Worm (Caenorhabditis elegans) whole organism, L1 larva: Measurements from ENCODE around the gene shw-1.

Experiments
- C34B4.2 ChIP-seq: sonication (generic microtip); optimal IDR thresholded peaks from 2 replicates; lab custom pipeline; 2017; ENCODE audit warnings: mild to moderate bottlenecking, missing genetic modification characterization, missing compliant biosample characterization
- aha-1 ChIP-seq: fragments of 150-350 bp; optimal IDR thresholded peaks from 2 replicates; lab custom pipeline; 2014; ENCODE audit warnings: missing biosample characterization, missing genetic modification characterization
- blmp-1 ChIP-seq: fragments of 150-350 bp; optimal IDR thresholded peaks from 2 replicates; lab custom pipeline; 2014; ENCODE audit warnings: missing biosample characterization, missing genetic modification characterization
- ces-1 ChIP-seq: fragments of 150-350 bp; optimal IDR thresholded peaks from 2 replicates; lab custom pipeline; 2014; ENCODE audit warnings: missing biosample characterization, missing genetic modification reagents, missing genetic modification characterization
- dpl-1 ChIP-seq, 3 experiments: fragments of 150-350 bp in 2 of 3; sonication (generic microtip) in 1 of 3; optimal IDR thresholded peaks; 2 replicates each; lab custom pipeline; 2014 to 2017; ENCODE audit warnings: missing biosample characterization in 3 of 3, missing genetic modification characterization in 3 of 3, missing genetic modification reagents in 3 of 3
- efl-1 ChIP-seq, 4 experiments: fragments of 150-350 bp; optimal IDR thresholded peaks in 3 of 4; peaks in 1 of 4; 1 replicate in 1 of 4; 2 replicates in 3 of 4; lab custom pipeline; 2014; ENCODE audit warnings: missing biosample characterization in 2 of 4, missing genetic modification characterization in 2 of 4, missing genetic modification reagents in 2 of 4
- efl-3 ChIP-seq: fragments of 200-800 bp; sonication (Bioruptor generic); optimal IDR thresholded peaks from 2 replicates; lab custom pipeline; 2018; ENCODE audit warnings: mild to moderate bottlenecking, missing genetic modification characterization, missing compliant biosample characterization
- egl-13 ChIP-seq: sonication (generic microtip); optimal IDR thresholded peaks from 2 replicates; lab custom pipeline; 2016; ENCODE audit warnings: missing genotype, missing genetic modification reagents, missing genetic modification characterization, missing compliant biosample characterization
- egl-27 ChIP-seq, 2 experiments: fragments of 150-350 bp in 1 of 2; sonication (generic microtip); optimal IDR thresholded peaks; 3 replicates each; lab custom pipeline; 2017 to 2018; ENCODE audit warnings: missing biosample characterization in 2 of 2, missing genetic modification characterization in 2 of 2, missing genetic modification reagents in 2 of 2
- elt-2 ChIP-seq: sonication (generic microtip); optimal IDR thresholded peaks from 2 replicates; lab custom pipeline; 2016; ENCODE audit warnings: missing genetic modification characterization, mild to moderate bottlenecking, inconsistent platforms, missing compliant biosample characterization, missing genetic modification reagents
- elt-3 ChIP-seq, 6 experiments: fragments of 150-350 bp in 1 of 6; sonication (generic microtip); optimal IDR thresholded peaks; 2 replicates each; lab custom pipeline; 2017 to 2018; ENCODE audit warnings: missing biosample characterization in 6 of 6, missing genetic modification characterization in 6 of 6, inconsistent platforms in 1 of 6
- ets-5 ChIP-seq: fragments of 200-800 bp; sonication (Bioruptor generic); IDR thresholded peaks from 2 replicates; pipeline ENCODE4 v1.3.6; 2022; ENCODE audit warnings: missing genetic modification characterization, missing compliant biosample characterization
- fkh-10 ChIP-seq: sonication (generic microtip); optimal IDR thresholded peaks from 2 replicates; lab custom pipeline; 2017; ENCODE audit warnings: missing biosample characterization, missing genetic modification reagents, missing genetic modification characterization
- fkh-4 ChIP-seq: sonication (generic microtip); optimal IDR thresholded peaks from 2 replicates; lab custom pipeline; 2016; ENCODE audit warnings: missing compliant biosample characterization, missing genetic modification characterization, borderline replicate concordance
- grh-1 ChIP-seq: fragments of 200-800 bp; sonication (Bioruptor generic); IDR thresholded peaks from 2 replicates; pipeline ENCODE4 v1.3.6; 2022; ENCODE audit warnings: missing genetic modification reagents, missing genetic modification characterization, missing compliant biosample characterization
- hlh-17 ChIP-seq: fragments of 200-800 bp; sonication (Bioruptor generic); optimal IDR thresholded peaks from 2 replicates; lab custom pipeline; 2018; ENCODE audit warnings: missing genetic modification characterization, mild to moderate bottlenecking, missing compliant biosample characterization, moderate library complexity, borderline replicate concordance
- irx-1 ChIP-seq: sonication (generic microtip); optimal IDR thresholded peaks from 2 replicates; lab custom pipeline; 2016; ENCODE audit warnings: missing genetic modification characterization, missing compliant biosample characterization
- lin-14 ChIP-seq: fragments of 200-800 bp; sonication (Bioruptor generic); optimal IDR thresholded peaks from 2 replicates; lab custom pipeline; 2018; ENCODE audit warnings: mild to moderate bottlenecking, missing genetic modification characterization, moderate library complexity, missing compliant biosample characterization
- lin-35 ChIP-seq, 2 experiments: fragments of 150-350 bp; optimal IDR thresholded peaks; 2 replicates each; lab custom pipeline; 2014; ENCODE audit warnings: missing biosample characterization in 2 of 2, missing genetic modification characterization in 2 of 2, missing genetic modification reagents in 2 of 2
- lir-3 ChIP-seq: sonication (generic microtip); optimal IDR thresholded peaks from 2 replicates; lab custom pipeline; 2016; ENCODE audit warnings: mild to moderate bottlenecking, missing genetic modification characterization, moderate library complexity, missing compliant biosample characterization; ENCODE audit not compliant: poor library complexity
- mab-9 ChIP-seq: fragments of 200-800 bp; sonication (Bioruptor generic); IDR thresholded peaks from 2 replicates; pipeline ENCODE4 v1.3.6; 2022; ENCODE audit warnings: missing genetic modification reagents, missing genetic modification characterization, missing compliant biosample characterization
- mdl-1 ChIP-seq, 2 experiments: fragments of 150-350 bp; optimal IDR thresholded peaks; 2 replicates each; lab custom pipeline; 2014 to 2017; ENCODE audit warnings: missing biosample characterization in 2 of 2, missing genetic modification characterization in 2 of 2, inconsistent platforms in 1 of 2
- mef-2 ChIP-seq: fragments of 150-350 bp; optimal IDR thresholded peaks from 2 replicates; lab custom pipeline; 2014; ENCODE audit warnings: missing biosample characterization, missing genetic modification characterization
- mep-1 ChIP-seq: fragments of 150-350 bp; optimal IDR thresholded peaks from 2 replicates; lab custom pipeline; 2014; ENCODE audit warnings: missing biosample characterization, missing genetic modification characterization
- nhr-11 ChIP-seq: fragments of 150-350 bp; optimal IDR thresholded peaks from 2 replicates; lab custom pipeline; 2014; ENCODE audit warnings: missing biosample characterization, missing genetic modification characterization
- nhr-12 ChIP-seq: sonication (generic microtip); optimal IDR thresholded peaks from 2 replicates; lab custom pipeline; 2017; ENCODE audit warnings: missing biosample characterization, missing genetic modification characterization
- nhr-20 ChIP-seq: sonication (generic microtip); optimal IDR thresholded peaks from 2 replicates; lab custom pipeline; 2016; ENCODE audit warnings: mild to moderate bottlenecking, missing genetic modification characterization, missing compliant biosample characterization
- nhr-28 ChIP-seq: fragments of 150-350 bp; optimal IDR thresholded peaks from 2 replicates; lab custom pipeline; 2014; ENCODE audit warnings: missing biosample characterization, missing genetic modification characterization
- nhr-47 ChIP-seq: sonication (generic microtip); optimal IDR thresholded peaks from 2 replicates; lab custom pipeline; 2016; ENCODE audit warnings: mild to moderate bottlenecking, missing genetic modification characterization, moderate library complexity, missing compliant biosample characterization
- nhr-71 ChIP-seq: sonication (generic microtip); optimal IDR thresholded peaks from 2 replicates; lab custom pipeline; 2016; ENCODE audit warnings: mild to moderate bottlenecking, missing genetic modification characterization, moderate library complexity, missing compliant biosample characterization
- nhr-76 ChIP-seq: sonication (generic microtip); optimal IDR thresholded peaks from 2 replicates; lab custom pipeline; 2017; ENCODE audit warnings: missing biosample characterization, missing genetic modification characterization
- nhr-84 ChIP-seq: sonication (generic microtip); optimal IDR thresholded peaks from 2 replicates; lab custom pipeline; 2017; ENCODE audit warnings: missing biosample characterization, missing genetic modification characterization
- nhr-85 ChIP-seq: sonication (generic microtip); peaks from one replicate; lab custom pipeline; 2016; ENCODE audit warnings: missing genetic modification characterization, inconsistent platforms, missing compliant biosample characterization
- pax-3 ChIP-seq: fragments of 200-800 bp; sonication (Bioruptor generic); optimal IDR thresholded peaks from 2 replicates; lab custom pipeline; 2018; ENCODE audit warnings: mild to moderate bottlenecking, missing genetic modification characterization, moderate library complexity, missing compliant biosample characterization
- skn-1 ChIP-seq: fragments of 150-350 bp; optimal IDR thresholded peaks from 2 replicates; lab custom pipeline; 2014; ENCODE audit warnings: missing biosample characterization, missing genetic modification characterization
- snpc-4 ChIP-seq: fragments of 150-350 bp; optimal IDR thresholded peaks from 2 replicates; lab custom pipeline; 2014; ENCODE audit warnings: missing biosample characterization, missing genetic modification characterization
- snu-23 ChIP-seq: sonication (generic microtip); optimal IDR thresholded peaks from 2 replicates; lab custom pipeline; 2016; ENCODE audit warnings: missing genetic modification characterization, missing compliant biosample characterization
- sox-4 ChIP-seq: sonication (generic microtip); optimal IDR thresholded peaks from 2 replicates; lab custom pipeline; 2016; ENCODE audit warnings: missing genetic modification characterization, missing compliant biosample characterization
- sup-37 ChIP-seq: fragments of 200-800 bp; sonication (Bioruptor generic); optimal IDR thresholded peaks from 2 replicates; lab custom pipeline; 2018; ENCODE audit warnings: mild to moderate bottlenecking, missing genetic modification characterization, missing compliant biosample characterization
- tlp-1 ChIP-seq: fragments of 150-350 bp; optimal IDR thresholded peaks from 2 replicates; lab custom pipeline; 2014; ENCODE audit warnings: missing biosample characterization, missing genetic modification characterization
- unc-30 ChIP-seq: sonication (generic microtip); optimal IDR thresholded peaks from 2 replicates; lab custom pipeline; 2017; ENCODE audit warnings: missing biosample characterization, missing genetic modification characterization
- unc-62 ChIP-seq: fragments of 150-350 bp; optimal IDR thresholded peaks from 2 replicates; lab custom pipeline; 2014; ENCODE audit warnings: missing biosample characterization, missing genetic modification reagents, missing genetic modification characterization
- xbp-1 ChIP-seq: sonication (generic microtip); optimal IDR thresholded peaks from 2 replicates; lab custom pipeline; 2016; ENCODE audit warnings: missing genetic modification characterization, missing compliant biosample characterization
- zag-1 ChIP-seq: fragments of 150-350 bp; optimal IDR thresholded peaks from 2 replicates; lab custom pipeline; 2014; ENCODE audit warnings: missing biosample characterization, missing genetic modification characterization
- zip-4 ChIP-seq: fragments of 200-800 bp; sonication (Bioruptor generic); optimal IDR thresholded peaks from 2 replicates; lab custom pipeline; 2018; ENCODE audit warnings: mild to moderate bottlenecking, missing genetic modification characterization, moderate library complexity, missing compliant biosample characterization
- ztf-4 ChIP-seq: fragments of 150-350 bp; optimal IDR thresholded peaks from 2 replicates; lab custom pipeline; 2014; ENCODE audit warnings: missing biosample characterization, missing genetic modification characterization

Gene shw-1

ce11 chrII:8327450-8327849 is 6.2 kb upstream of the shw-1 start:
- TF ChIP-seq egl-13 (tag; lab: Kevin White, UChicago) (no peak), efl-1 (optimal IDR thresholded peaks at IDR 0.05; lab: Kevin White, UChicago) (no peak), efl-1 (GFP tag; optimal IDR thresholded peaks at IDR 0.05 in 1 of 2; lab: Kevin White, UChicago) (no peak), elt-2 (tag; lab: Kevin White, UChicago) (no peak), ztf-4 (tag; lab: Kevin White, UChicago) (no peak), nhr-11 (tag; lab: Kevin White, UChicago) (no peak), unc-62 (GFP tag; lab: Kevin White, UChicago) (no peak), lir-3 (tag; lab: Kevin White, UChicago) (no peak), nhr-12 (tag; lab: Kevin White, UChicago) (no peak), tlp-1 (tag; lab: Kevin White, UChicago) (no peak), efl-3 (GFP tag; lab: Kevin White, UChicago) (no peak), zag-1 (no peak)

ce11 chrII:8326228-8326960 is 5.1 kb upstream of the shw-1 start:
- TF ChIP-seq nhr-85 (tag; lab: Kevin White, UChicago): no peak
- TF ChIP-seq nhr-47 (tag; lab: Kevin White, UChicago): peak; percentile 5

ce11 chrII:8325002-8325539 is 3.8 kb upstream of the shw-1 start, which contains the start of the genes ran-3 and C26D10.3:
ran-3 (minus strand) TSS chrII:8325052.
C26D10.3 (plus strand) TSS chrII:8325386.
- TF ChIP-seq nhr-28: no peak
- TF ChIP-seq nhr-20 (tag; lab: Kevin White, UChicago): peak; percentile 70
- TF ChIP-seq snu-23 (GFP tag; lab: Kevin White, UChicago): peak; percentile 68
- TF ChIP-seq irx-1 (tag; lab: Kevin White, UChicago): no peak
- TF ChIP-seq sox-4 (tag; lab: Kevin White, UChicago): no peak
- no peak for TF ChIP-seq mab-9
- TF ChIP-seq nhr-71 (tag; lab: Kevin White, UChicago): peak; percentile 67
- TF ChIP-seq elt-3 (tag; optimal IDR thresholded peaks at IDR 0.05; lab: Kevin White, UChicago): peak in 1 of 6 experiments; percentile 54
- TF ChIP-seq pax-3 (tag; lab: Kevin White, UChicago): no peak
- TF ChIP-seq aha-1 (tag; lab: Kevin White, UChicago): no peak
- no peak for TF ChIP-seq ces-1 (GFP tag; lab: Kevin White, UChicago)
- TF ChIP-seq mep-1 (tag; lab: Kevin White, UChicago): peak; percentile 54
- TF ChIP-seq unc-30 (tag; lab: Kevin White, UChicago): no peak
- no peak for TF ChIP-seq egl-27 (tag; optimal IDR thresholded peaks at IDR 0.05; lab: Kevin White, UChicago)
- TF ChIP-seq mef-2 (tag; lab: Kevin White, UChicago): no peak
- TF ChIP-seq xbp-1 (tag; lab: Kevin White, UChicago): peak; percentile 54
- no peak for TF ChIP-seq snpc-4 (tag; lab: Kevin White, UChicago)
- no peak for TF ChIP-seq zag-1
- peak; percentile 48 for TF ChIP-seq skn-1 (tag; lab: Kevin White, UChicago)
- TF ChIP-seq unc-62 (GFP tag; lab: Kevin White, UChicago): no peak
- peak; percentile 34 to 70 for TF ChIP-seq efl-1 (optimal IDR thresholded peaks at IDR 0.05; lab: Kevin White, UChicago)
- peak; percentile 56 to 94 for TF ChIP-seq efl-1 (GFP tag; optimal IDR thresholded peaks at IDR 0.05 in 1 of 2; lab: Kevin White, UChicago)
- TF ChIP-seq zip-4 (GFP tag; lab: Kevin White, UChicago): no peak
- no peak for TF ChIP-seq sup-37 (GFP tag; lab: Kevin White, UChicago)
- TF ChIP-seq C34B4.2 (tag; lab: Kevin White, UChicago): no peak
- peak; percentile 59 to 61 for TF ChIP-seq lin-35 (GFP tag; optimal IDR thresholded peaks at IDR 0.05; lab: Kevin White, UChicago)
- no peak for TF ChIP-seq nhr-84
- peak; percentile 52 for TF ChIP-seq blmp-1 (tag; lab: Kevin White, UChicago)
- TF ChIP-seq hlh-17 (GFP tag; lab: Kevin White, UChicago): no peak
- no peak for TF ChIP-seq fkh-4 (tag; lab: Kevin White, UChicago)
- no peak for TF ChIP-seq grh-1 (GFP tag; lab: Robert Waterston, UW)
- TF ChIP-seq mdl-1 (tag; optimal IDR thresholded peaks at IDR 0.05; lab: Kevin White, UChicago): no peak
- TF ChIP-seq lin-14 (GFP tag; lab: Kevin White, UChicago): peak; percentile 28
- TF ChIP-seq fkh-10: no peak
- no peak for TF ChIP-seq nhr-76
- no peak for TF ChIP-seq nhr-11 (tag; lab: Kevin White, UChicago)
- peak; percentile 49 to 64 (median 54) for TF ChIP-seq dpl-1 (GFP tag; optimal IDR thresholded peaks at IDR 0.05; lab: Kevin White, UChicago)
- no peak for TF ChIP-seq ets-5 (GFP tag; lab: Robert Waterston, UW)
